Worm (Caenorhabditis elegans) whole organism, L1 larva: ENCODE data around the gene far-2.
A peak's percentile ranks its signal among the peaks of the same experiment; 100 is the strongest.

ENCODE experiments used
- ama-1 ChIP-seq: fragments of 150-350 bp; optimal IDR thresholded peaks from 2 replicates; lab custom pipeline; 2014
- blmp-1 ChIP-seq: fragments of 150-350 bp; optimal IDR thresholded peaks from 2 replicates; lab custom pipeline; 2014; ENCODE audit warnings: missing biosample characterization, missing genetic modification characterization
- elt-2 ChIP-seq: sonication (generic microtip); optimal IDR thresholded peaks from 2 replicates; lab custom pipeline; 2016; ENCODE audit warnings: missing genetic modification characterization, mild to moderate bottlenecking, inconsistent platforms, missing compliant biosample characterization, missing genetic modification reagents
- nhr-71 ChIP-seq: sonication (generic microtip); optimal IDR thresholded peaks from 2 replicates; lab custom pipeline; 2016; ENCODE audit warnings: mild to moderate bottlenecking, missing genetic modification characterization, moderate library complexity, missing compliant biosample characterization
- nhr-76 ChIP-seq: sonication (generic microtip); optimal IDR thresholded peaks from 2 replicates; lab custom pipeline; 2017; ENCODE audit warnings: missing biosample characterization, missing genetic modification characterization
- pqm-1 ChIP-seq: sonication (generic microtip); optimal IDR thresholded peaks from 3 replicates; lab custom pipeline; 2017; ENCODE audit warnings: missing biosample characterization, missing genetic modification characterization

DNA sequence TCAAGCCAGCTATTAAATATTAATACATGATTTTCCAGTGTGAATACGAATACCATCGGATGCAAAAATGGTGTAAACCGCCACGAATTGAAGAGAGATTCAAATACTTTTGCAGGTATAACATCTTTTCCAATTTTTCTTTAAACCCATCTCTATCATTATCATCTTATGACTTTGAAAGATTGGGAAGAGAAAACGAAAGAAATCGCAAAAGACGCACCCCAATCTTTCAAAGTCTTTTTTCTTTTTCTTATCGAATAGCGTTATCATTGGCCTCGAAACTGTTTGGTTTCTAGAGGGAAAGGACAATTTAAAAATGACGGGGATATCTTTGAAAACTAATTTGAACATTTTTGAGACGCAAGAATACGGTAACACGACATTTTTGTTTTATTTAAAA is 24.0 kb downstream of the far-2 start:
- TF ChIP-seq pqm-1 (tag; lab: Kevin White, UChicago) (no peak), nhr-71 (tag; lab: Kevin White, UChicago) (no peak), blmp-1 (tag; lab: Kevin White, UChicago) (peak; percentile 51), nhr-76 (tag; lab: Kevin White, UChicago) (no peak), elt-2 (tag; lab: Kevin White, UChicago) (no peak), ama-1 (lab: Kevin White, UChicago) (no peak)
